Fruit fly (Drosophila melanogaster) whole organism, wandering third instar larva: ENCODE data around the gene ng1.
A peak's percentile ranks its signal among the peaks of the same experiment; 100 is the strongest.

Source experiments
- Abd-B ChIP-seq: fragments of >200 bp; optimal IDR thresholded peaks from 2 replicates; lab custom pipeline; 2017; ENCODE audit warnings: missing biosample characterization, missing genetic modification characterization
- CG9705 ChIP-seq: fragments of 200-800 bp; sonication (Bioruptor generic); optimal IDR thresholded peaks from 2 replicates; lab custom pipeline; 2018; ENCODE audit warnings: missing biosample characterization, mild to moderate bottlenecking, missing genetic modification characterization
- CrebA ChIP-seq: fragments of 200-800 bp; sonication (Bioruptor generic); optimal IDR thresholded peaks from 2 replicates; lab custom pipeline; 2016; ENCODE audit warnings: missing biosample characterization, mild to moderate bottlenecking, missing genetic modification characterization, borderline replicate concordance
- Dfd ChIP-seq: fragments of >200 bp; optimal IDR thresholded peaks from 2 replicates; lab custom pipeline; 2017; ENCODE audit warnings: missing biosample characterization, missing genetic modification characterization
- Dif ChIP-seq: fragments of 200-275, 200-300 bp; sonication (Bioruptor generic); optimal IDR thresholded peaks from 2 replicates; lab custom pipeline; 2018; ENCODE audit warnings: missing biosample characterization, missing genetic modification characterization; ENCODE audit not compliant: partially characterized antibody
- HLH106 ChIP-seq: fragments of 200-800 bp; optimal IDR thresholded peaks from 3 replicates; lab custom pipeline; 2019; ENCODE audit warnings: missing biosample characterization, mild to moderate bottlenecking, missing genetic modification characterization, moderate library complexity
- Hr78 ChIP-seq: fragments of >200 bp; optimal IDR thresholded peaks from 2 replicates; lab custom pipeline; 2017; ENCODE audit warnings: missing biosample characterization, missing genetic modification characterization
- Jra ChIP-seq: sonication (Bioruptor generic); optimal IDR thresholded peaks from 2 replicates; lab custom pipeline; 2016; ENCODE audit warnings: missing biosample characterization, missing genetic modification characterization
- Mio ChIP-seq: sonication (Bioruptor generic); optimal IDR thresholded peaks from 2 replicates; lab custom pipeline; 2016; ENCODE audit warnings: missing biosample characterization, missing genetic modification characterization
- N ChIP-seq: fragments of >200 bp; optimal IDR thresholded peaks from 2 replicates; lab custom pipeline; 2018; ENCODE audit warnings: missing biosample characterization, missing external identifiers, missing genetic modification characterization
- OdsH ChIP-seq: fragments of 200-800 bp; sonication (Bioruptor generic); optimal IDR thresholded peaks from 2 replicates; lab custom pipeline; 2016; ENCODE audit warnings: missing biosample characterization, mild to moderate bottlenecking, missing genetic modification characterization
- Rel ChIP-seq, 2 experiments: fragments of 200-800 bp; sonication (Bioruptor generic) in 1 of 2; optimal IDR thresholded peaks; 2 replicates in 1 of 2; 3 replicates in 1 of 2; lab custom pipeline; 2016 to 2019; ENCODE audit warnings: mild to moderate bottlenecking in 2 of 2, missing biosample characterization in 2 of 2, missing genetic modification characterization in 2 of 2, moderate library complexity in 1 of 2
- Sp1 ChIP-seq: fragments of 200-800 bp; sonication (Bioruptor generic); optimal IDR thresholded peaks from 3 replicates; lab custom pipeline; 2019; ENCODE audit warnings: missing biosample characterization, mild to moderate bottlenecking, missing genetic modification characterization, moderate library complexity
- Vsx2 ChIP-seq: fragments of 200-300, 225-300 bp; sonication (Bioruptor generic); optimal IDR thresholded peaks from 2 replicates; lab custom pipeline; 2018; ENCODE audit warnings: missing biosample characterization, missing genetic modification characterization; ENCODE audit not compliant: partially characterized antibody
- br ChIP-seq: fragments of 200-800 bp; sonication (Bioruptor generic); optimal IDR thresholded peaks from 2 replicates; lab custom pipeline; 2016; ENCODE audit warnings: missing biosample characterization, missing genetic modification characterization
- brk ChIP-seq: fragments of 200-800 bp; sonication (Bioruptor generic); optimal IDR thresholded peaks from 2 replicates; lab custom pipeline; 2016; ENCODE audit warnings: missing biosample characterization, mild to moderate bottlenecking, missing genetic modification characterization
- dl ChIP-seq, 2 experiments: fragments of 175-275, 200-275 bp in 1 of 2; fragments of 200-275 bp in 1 of 2; sonication (Bioruptor generic); optimal IDR thresholded peaks; lab custom pipeline; 2018; ENCODE audit warnings: mild to moderate bottlenecking in 2 of 2, missing biosample characterization in 2 of 2, missing genetic modification characterization in 2 of 2, moderate library complexity in 2 of 2; ENCODE audit not compliant: partially characterized antibody in 2 of 2, insufficient read depth in 1 of 2
- dmrt93B ChIP-seq: fragments of 200-800 bp; sonication (Bioruptor generic); optimal IDR thresholded peaks from 2 replicates; lab custom pipeline; 2018; ENCODE audit warnings: missing biosample characterization, mild to moderate bottlenecking, missing genetic modification characterization
- dsf ChIP-seq: sonication (Bioruptor generic); optimal IDR thresholded peaks from 2 replicates; lab custom pipeline; 2016; ENCODE audit warnings: missing biosample characterization, missing genetic modification characterization, borderline replicate concordance
- foxo ChIP-seq, 2 experiments: fragments of 200-800 bp; sonication (Bioruptor generic); optimal IDR thresholded peaks; 2 replicates in 1 of 2; 3 replicates in 1 of 2; lab custom pipeline; 2016 to 2017; ENCODE audit warnings: missing biosample characterization in 2 of 2, missing genetic modification characterization in 2 of 2
- h ChIP-seq: fragments of 200-800 bp; sonication (Bioruptor generic); optimal IDR thresholded peaks from 3 replicates; lab custom pipeline; 2016; ENCODE audit warnings: missing biosample characterization, mild to moderate bottlenecking, missing genetic modification characterization
- psq ChIP-seq: fragments of 200-800 bp; sonication (Bioruptor generic); optimal IDR thresholded peaks from 3 replicates; lab custom pipeline; 2017; ENCODE audit warnings: missing biosample characterization, mild to moderate bottlenecking, missing genetic modification characterization, moderate library complexity
- rgr ChIP-seq: fragments of 200-800 bp; sonication (Bioruptor generic); optimal IDR thresholded peaks from 3 replicates; lab custom pipeline; 2016; ENCODE audit warnings: missing biosample characterization, mild to moderate bottlenecking, missing genetic modification characterization
- sv ChIP-seq: fragments of 200-800 bp; sonication (Bioruptor generic); optimal IDR thresholded peaks from 3 replicates; lab custom pipeline; 2016; ENCODE audit warnings: missing biosample characterization, missing genetic modification characterization
- tai ChIP-seq: sonication (Bioruptor generic); optimal IDR thresholded peaks from 2 replicates; lab custom pipeline; 2016; ENCODE audit warnings: missing biosample characterization, missing genetic modification characterization
- usp ChIP-seq: fragments of >200 bp; optimal IDR thresholded peaks from 2 replicates; lab custom pipeline; 2017; ENCODE audit warnings: missing biosample characterization, missing genetic modification characterization
- woc ChIP-seq: sonication (Bioruptor generic); optimal IDR thresholded peaks from 2 replicates; lab custom pipeline; 2016; ENCODE audit warnings: missing biosample characterization, mild to moderate bottlenecking, missing genetic modification characterization

The ng1 gene

dm6 chrX:3260536-3260935 lies 18.3 kb downstream of the ng1 start:
- TF ChIP-seq woc (GFP tag; lab: Kevin White, UChicago) = no peak
- no peak for TF ChIP-seq dmrt93B (GFP tag; lab: Kevin White, UChicago)
- peak; percentile 16 for TF ChIP-seq h (GFP tag; lab: Kevin White, UChicago)
- TF ChIP-seq, all 38 proteins: peak for 1

DNA sequence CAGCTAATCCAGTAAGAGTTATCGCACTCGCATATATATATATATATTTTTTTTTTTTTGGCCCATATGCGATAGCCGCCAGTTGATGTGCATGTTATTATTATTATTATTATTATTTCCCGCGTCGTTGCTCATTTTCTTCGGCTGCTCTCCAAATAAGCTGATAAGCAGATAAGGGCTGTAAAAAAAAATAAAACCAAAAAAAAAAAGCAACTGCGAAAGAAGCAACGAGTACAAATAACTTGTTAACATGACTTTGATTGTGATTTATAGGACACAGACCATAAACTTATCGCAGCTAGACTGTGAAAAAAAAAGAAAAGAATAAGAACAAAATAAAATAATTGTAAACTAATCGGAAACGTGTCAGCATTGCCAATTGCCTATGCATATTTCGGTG lies 23.6 kb downstream of the ng1 start:
- TF ChIP-seq Sp1 (GFP tag; lab: Kevin White, UChicago) (peak; percentile 15), psq (GFP tag; lab: Kevin White, UChicago) (no peak), Mio (GFP tag; lab: Kevin White, UChicago) (no peak)
- TF ChIP-seq, all 38 proteins: peak for 1

DNA sequence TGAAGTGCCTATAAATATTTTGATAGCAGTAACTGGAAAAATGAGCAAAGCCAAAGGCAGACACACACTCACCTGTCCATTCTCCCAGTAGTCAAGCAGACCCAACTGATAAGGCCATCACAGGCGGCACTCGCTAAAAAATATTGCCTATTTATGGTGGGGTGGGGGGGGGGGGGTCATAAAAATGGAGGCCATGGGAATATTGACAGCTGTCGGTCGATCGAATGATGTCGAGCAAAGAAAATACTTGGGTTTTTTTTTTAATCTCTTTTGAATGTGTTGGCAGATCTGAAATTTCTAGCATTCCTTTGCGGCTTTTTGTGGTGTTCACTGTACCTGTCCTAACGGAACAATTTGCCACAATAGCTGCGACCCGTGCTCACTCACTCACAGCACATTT lies 31.3 kb downstream of the ng1 start:
- no peak for TF ChIP-seq N (GFP tag; lab: Kevin White, UChicago)
- peak; percentile 87 for TF ChIP-seq Dfd
- TF ChIP-seq dmrt93B (GFP tag; lab: Kevin White, UChicago) = no peak
- no peak for TF ChIP-seq dsf (GFP tag; lab: Kevin White, UChicago)
- no peak for TF ChIP-seq h (GFP tag; lab: Kevin White, UChicago)
- TF ChIP-seq Vsx2 (GFP tag; lab: Kevin White, UChicago) = no peak
- no peak for TF ChIP-seq Sp1 (GFP tag; lab: Kevin White, UChicago)
- TF ChIP-seq foxo (GFP tag; optimal IDR thresholded peaks at IDR 0.05; lab: Kevin White, UChicago) = peak in 1 of 2 experiments; percentile 35
- no peak for TF ChIP-seq Mio (GFP tag; lab: Kevin White, UChicago)
- no peak for TF ChIP-seq dl (GFP tag; optimal IDR thresholded peaks at IDR 0.05; lab: Kevin White, UChicago; ENCODE audit: insufficient read depth in 1 of 2, partially characterized antibody in 2 of 2)
- no peak for TF ChIP-seq br (GFP tag; lab: Kevin White, UChicago)
- TF ChIP-seq OdsH (GFP tag; lab: Kevin White, UChicago) = peak; percentile 5

DNA sequence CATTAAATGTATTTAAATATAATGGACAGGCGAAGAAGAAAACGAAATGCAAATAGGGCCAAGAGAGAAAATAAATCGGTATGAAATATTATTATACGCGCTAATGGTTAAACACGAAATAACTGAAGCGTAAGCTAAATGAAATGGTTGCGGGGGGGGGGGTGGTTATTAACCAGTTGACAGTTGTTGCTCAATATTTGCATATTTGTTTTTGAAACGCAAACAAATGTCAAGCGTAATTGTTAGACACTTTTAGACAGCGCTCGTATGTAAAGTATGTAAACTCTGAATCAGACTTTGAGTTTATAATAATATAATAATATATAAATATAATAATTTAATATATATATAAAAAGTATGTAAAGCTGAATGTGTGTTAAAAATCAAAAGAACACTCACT lies 39.7 kb downstream of the ng1 start:
- TF ChIP-seq Dfd (peak; percentile 30), psq (GFP tag; lab: Kevin White, UChicago) (no peak)

dm6 chrX:3288247-3288838 lies 46.1 kb downstream of the ng1 start:
- TF ChIP-seq Dif (no peak), CG9705 (GFP tag; lab: Kevin White, UChicago) (no peak), N (GFP tag; lab: Kevin White, UChicago) (no peak), Abd-B (no peak), dmrt93B (GFP tag; lab: Kevin White, UChicago) (no peak), sv (GFP tag; lab: Kevin White, UChicago) (no peak), Hr78 (GFP tag; lab: Kevin White, UChicago) (no peak), dsf (GFP tag; lab: Kevin White, UChicago) (no peak), rgr (GFP tag; lab: Kevin White, UChicago) (no peak), woc (GFP tag; lab: Kevin White, UChicago) (no peak), OdsH (GFP tag; lab: Kevin White, UChicago) (no peak), brk (GFP tag; lab: Kevin White, UChicago) (no peak), usp (no peak), Jra (no peak), psq (GFP tag; lab: Kevin White, UChicago) (no peak), HLH106 (tag; lab: Kevin White, UChicago) (no peak), CrebA (GFP tag; lab: Kevin White, UChicago) (no peak), Rel (GFP tag; optimal IDR thresholded peaks at IDR 0.05; lab: Kevin White, UChicago) (no peak), Rel (tag; optimal IDR thresholded peaks at IDR 0.05; lab: Kevin White, UChicago) (no peak), Sp1 (GFP tag; lab: Kevin White, UChicago) (no peak), tai (GFP tag; lab: Kevin White, UChicago) (no peak)
- TF ChIP-seq, all 38 proteins: peak for 0
